Worm (Caenorhabditis elegans): ENCODE measurements around the gene srbc-12.
"Not testable (repeated sequence)": the region's sequence is repeated elsewhere in the genome, so short reads cannot be mapped to it uniquely, and the experiment has no call there.

The srbc-12 gene

DNA sequence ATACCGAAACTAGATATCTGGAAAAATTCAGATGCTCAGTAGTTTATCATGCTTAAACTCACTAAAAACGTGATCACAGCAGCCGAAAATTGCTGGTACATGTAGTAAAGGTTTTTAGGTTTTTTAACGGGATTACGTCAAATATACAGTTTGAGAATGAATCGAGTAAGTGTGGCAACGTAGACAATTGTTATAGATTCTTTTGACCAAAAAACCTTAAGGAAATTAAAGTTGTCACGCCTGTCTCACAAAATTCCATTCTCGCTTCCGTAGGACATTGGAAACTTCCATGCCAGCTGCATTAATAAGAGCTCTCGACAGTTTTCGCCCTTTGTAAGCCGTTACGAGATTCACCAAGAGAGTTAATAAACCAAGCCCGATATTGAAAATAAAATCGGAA lies 26.7 kb upstream of the srbc-12 start, which contains the start of gene srx-31:
Gene srx-31, minus strand, starts transcription at position 101 of the 400 bp plus-strand sequence.
- TF ChIP-seq gmeb-2 (tag; optimal IDR thresholded peaks at IDR 0.05); T23F11.4 (GFP tag; optimal IDR thresholded peaks at IDR 0.05); elt-2 (tag; optimal IDR thresholded peaks at IDR 0.05): not testable (repeated sequence)

DNA sequence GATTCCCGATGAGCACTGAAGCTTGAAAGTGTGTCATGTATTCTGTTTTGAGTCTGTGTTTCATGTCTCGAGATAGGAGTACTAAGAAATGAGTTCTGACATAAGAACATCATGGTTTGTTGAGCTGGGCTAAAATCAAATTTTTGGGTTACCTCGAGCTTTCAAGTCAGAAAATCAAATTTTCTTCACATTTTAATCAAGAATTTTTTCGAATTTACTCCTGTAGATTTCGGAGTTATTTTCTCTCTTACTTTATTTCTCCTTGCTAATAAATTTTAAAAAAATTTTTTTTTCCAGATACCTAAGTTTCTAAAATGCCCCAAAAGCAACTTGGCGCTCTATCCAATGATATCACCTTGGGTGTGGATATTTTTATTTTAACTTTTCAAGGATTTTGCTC lies 23.5 kb upstream of the srbc-12 start, which contains the start of gene F41H8.2:
Gene F41H8.2, plus strand, starts transcription at position 301 of the 400 bp plus-strand sequence.
- TF ChIP-seq ceh-34 (tag; optimal IDR thresholded peaks at IDR 0.05) (no peak), hlh-15 (tag; optimal IDR thresholded peaks at IDR 0.05) (no peak), C38D4.7 (GFP tag; optimal IDR thresholded peaks at IDR 0.05) (no peak), nhr-11 (tag; optimal IDR thresholded peaks at IDR 0.05) (no peak), lim-6 (tag; optimal IDR thresholded peaks at IDR 0.05) (no peak), nhr-232 (tag; optimal IDR thresholded peaks at IDR 0.05) (no peak), ceh-31 (tag; optimal IDR thresholded peaks at IDR 0.05) (no peak), lin-11 (tag; optimal IDR thresholded peaks at IDR 0.05) (no peak), tbx-2 (tag; optimal IDR thresholded peaks at IDR 0.05) (no peak), hlh-13 (GFP tag; optimal IDR thresholded peaks at IDR 0.05) (no peak), odd-2 (tag; optimal IDR thresholded peaks at IDR 0.05) (no peak), elt-2 (tag; optimal IDR thresholded peaks at IDR 0.05) (no peak), pat-9 (tag; optimal IDR thresholded peaks at IDR 0.05) (no peak), tbx-7 (tag; optimal IDR thresholded peaks at IDR 0.05) (no peak), pros-1 (tag; optimal IDR thresholded peaks at IDR 0.05) (no peak), madf-2 (tag; optimal IDR thresholded peaks at IDR 0.05) (no peak), unc-42 (tag; optimal IDR thresholded peaks at IDR 0.05) (no peak), pha-2 (tag; optimal IDR thresholded peaks at IDR 0.05) (no peak), K02D7.2 (tag; optimal IDR thresholded peaks at IDR 0.05) (no peak), npax-4 (tag; optimal IDR thresholded peaks at IDR 0.05) (no peak)

DNA sequence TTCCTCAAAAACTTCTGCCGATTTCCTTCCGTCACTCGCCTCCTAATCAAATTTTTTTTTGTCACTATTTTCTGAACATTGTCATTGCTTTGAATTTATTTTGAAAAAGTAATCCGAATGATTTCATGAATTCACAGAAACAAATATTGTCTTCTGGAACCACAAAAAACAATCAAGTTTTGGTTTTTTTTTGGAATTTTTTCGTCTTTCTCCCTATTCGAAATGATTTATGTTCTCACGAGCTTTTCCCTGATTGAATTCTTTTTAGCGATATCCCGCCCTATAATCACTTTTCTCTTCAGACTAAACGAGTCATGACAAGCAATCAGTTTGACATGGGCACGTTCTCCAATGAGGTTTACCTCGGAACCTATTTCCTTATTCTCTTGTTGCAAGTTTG lies 16.2 kb upstream of the srbc-12 start, which contains the start of gene F41H8.1:
Gene F41H8.1, plus strand, starts transcription at position 301 of the 400 bp plus-strand sequence.
- no peak for TF ChIP-seq fkh-10 (GFP tag; optimal IDR thresholded peaks at IDR 0.05)
- no peak for TF ChIP-seq lin-11 (tag; optimal IDR thresholded peaks at IDR 0.05)
- TF ChIP-seq gmeb-2 (tag; optimal IDR thresholded peaks at IDR 0.05) = no peak
- TF ChIP-seq elt-2 (tag; optimal IDR thresholded peaks at IDR 0.05) = no peak
- TF ChIP-seq hlh-13 (GFP tag; optimal IDR thresholded peaks at IDR 0.05) = no peak
- TF ChIP-seq unc-86 (tag; optimal IDR thresholded peaks at IDR 0.05) = no peak
- no peak for TF ChIP-seq ceh-24 (tag; optimal IDR thresholded peaks at IDR 0.05)
- TF ChIP-seq fkh-6 (tag; optimal IDR thresholded peaks at IDR 0.05) = no peak

DNA sequence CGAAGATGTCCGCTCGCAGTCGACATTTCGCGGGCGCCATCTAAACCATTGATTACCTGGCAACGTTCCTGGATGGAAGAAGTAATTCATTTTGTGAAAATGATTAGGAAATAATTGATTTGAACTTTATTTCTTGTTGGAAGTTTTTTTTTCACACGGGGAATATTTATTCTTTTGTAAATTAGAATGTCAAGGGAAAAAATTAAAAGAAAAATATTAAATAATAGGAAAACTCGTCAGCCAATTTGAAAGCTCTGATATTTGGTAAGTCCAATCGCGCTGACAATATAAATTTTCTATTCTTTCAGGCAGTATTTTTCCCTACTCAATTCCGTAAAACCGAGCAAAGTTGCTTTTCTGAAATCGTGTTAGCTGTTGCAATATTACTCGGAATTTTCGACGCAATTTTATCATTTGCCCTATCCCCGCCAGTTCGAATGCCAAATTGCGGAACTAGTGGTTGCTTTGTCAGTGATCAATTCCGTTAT lies 10.6 kb upstream of the srbc-12 start, which contains the start of the genes K09C6.7 and K09C6.10:
Gene K09C6.7, minus strand, starts transcription at position 101 of the 488 bp plus-strand sequence.
Gene K09C6.10, plus strand, starts transcription at position 438 of the 488 bp plus-strand sequence.
- not testable (repeated sequence) for TF ChIP-seq gmeb-2, sox-4, lim-6 (tag; optimal IDR thresholded peaks at IDR 0.05)

DNA sequence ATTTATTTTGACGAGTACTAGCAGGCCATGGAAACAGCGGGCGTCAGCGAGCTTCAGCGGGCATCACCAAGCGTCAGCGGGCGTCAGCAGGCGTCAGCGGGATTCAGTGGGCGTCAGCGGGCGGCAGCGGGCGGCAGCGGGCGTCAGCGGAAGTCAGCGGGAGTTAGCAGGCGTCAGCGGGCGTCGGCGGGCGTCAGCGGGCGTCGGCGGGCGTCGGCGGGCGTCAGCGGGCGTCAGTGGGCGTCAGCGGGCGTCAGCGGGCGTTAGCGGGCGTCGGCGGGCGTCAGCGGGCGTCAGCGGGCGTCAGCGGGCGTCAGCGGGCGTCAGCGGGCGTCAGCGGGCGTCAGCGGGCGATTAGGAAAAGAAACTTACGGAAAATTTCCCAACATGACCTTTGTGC lies 7.0 kb upstream of the srbc-12 start:
- TF ChIP-seq rnt-1 (tag; optimal IDR thresholded peaks at IDR 0.05) (no peak), unc-3 (GFP tag; conservative IDR thresholded peaks at IDR 0.05) (no peak), unc-3 (tag; optimal IDR thresholded peaks at IDR 0.05) (no peak), pha-2 (tag; optimal IDR thresholded peaks at IDR 0.05) (no peak), sdc-2 (tag; optimal IDR thresholded peaks at IDR 0.05) (no peak), tbx-7 (tag; optimal IDR thresholded peaks at IDR 0.05) (no peak), npax-4 (tag; optimal IDR thresholded peaks at IDR 0.05) (no peak), ceh-9 (tag; optimal IDR thresholded peaks at IDR 0.05) (no peak), ceh-6 (GFP tag; optimal IDR thresholded peaks at IDR 0.05) (no peak), Y22D7AL.16 (tag; optimal IDR thresholded peaks at IDR 0.05) (no peak), ceh-14 (tag; optimal IDR thresholded peaks at IDR 0.05) (no peak)

Measured in whole organism, late embryonic.